Worm (Caenorhabditis elegans) whole organism, L4/young adult: ENCODE measurements around the gene smap-1.
"Not testable (repeated sequence)": the region's sequence is repeated elsewhere in the genome, so short reads cannot be mapped to it uniquely, and the experiment has no call there.

Source experiments
- W03F9.2 ChIP-seq: fragments of 150-350 bp; optimal IDR thresholded peaks from 2 replicates; lab custom pipeline; 2014; ENCODE audit warnings: missing biosample characterization, missing genetic modification characterization
- dao-5 ChIP-seq: sonication (generic microtip); optimal IDR thresholded peaks from 2 replicates; lab custom pipeline; 2016; ENCODE audit warnings: missing genotype, missing genetic modification characterization, moderate library complexity, missing compliant biosample characterization
- him-1 ChIP-seq: sonication (generic microtip); optimal IDR thresholded peaks from 2 replicates; lab custom pipeline; 2016; ENCODE audit warnings: missing genotype, missing genetic modification reagents, missing genetic modification characterization, missing compliant biosample characterization

smap-1 gene

ce11 chrIII:10739455-10739854, at the start of gene smap-1:
Gene smap-1 (minus strand): TSS chrIII:10739792.
- TF ChIP-seq him-1 (tag; lab: Kevin White, UChicago) (no peak), W03F9.2 (tag; lab: Kevin White, UChicago) (no peak), dao-5 (tag; lab: Kevin White, UChicago) (no peak)

ce11 chrIII:10783052-10783451, 43.5 kb upstream of the smap-1 start:
- TF ChIP-seq W03F9.2 (tag; lab: Kevin White, UChicago) (no peak), him-1 (tag; lab: Kevin White, UChicago) (no peak), dao-5 (tag; lab: Kevin White, UChicago) (no peak)

- no peak for TF ChIP-seq him-1 (tag; lab: Kevin White, UChicago)
- TF ChIP-seq W03F9.2 (tag; lab: Kevin White, UChicago), result no peak
- TF ChIP-seq dao-5 (tag; lab: Kevin White, UChicago), result no peak
Observed at ce11 chrIII:10781553-10781952, 42.0 kb upstream of the smap-1 start, which contains the start of gene ptr-19. Gene ptr-19 (plus strand): TSS chrIII:10781853.

ce11 chrIII:10769693-10770092, 30.1 kb upstream of the smap-1 start:
- no peak for TF ChIP-seq him-1 (tag; lab: Kevin White, UChicago)
- TF ChIP-seq dao-5 (tag; lab: Kevin White, UChicago), result no peak
- no peak for TF ChIP-seq W03F9.2 (tag; lab: Kevin White, UChicago)

- no peak for TF ChIP-seq dao-5 (tag; lab: Kevin White, UChicago)
- TF ChIP-seq him-1 (tag; lab: Kevin White, UChicago), result no peak
- no peak for TF ChIP-seq W03F9.2 (tag; lab: Kevin White, UChicago)
Observed at ce11 chrIII:10763032-10763431, 23.4 kb upstream of the smap-1 start, which contains the start of gene dpy-28. Gene dpy-28 (plus strand): TSS chrIII:10763131.

- TF ChIP-seq dao-5 (tag; lab: Kevin White, UChicago) (peak; percentile 89), him-1 (tag; lab: Kevin White, UChicago) (peak; percentile 99), W03F9.2 (tag; lab: Kevin White, UChicago) (peak; percentile 99)
Observed at ce11 chrIII:10759050-10760023, 19.7 kb upstream of the smap-1 start, which contains the start of gene tasp-1. Gene tasp-1 (plus strand): TSS chrIII:10759307.

ce11 chrIII:10758422-10758821, 18.8 kb upstream of the smap-1 start, which contains the start of gene K01G5.10:
Gene K01G5.10 (minus strand): TSS chrIII:10758522.
- TF ChIP-seq him-1 (tag; lab: Kevin White, UChicago) (no peak), dao-5 (tag; lab: Kevin White, UChicago) (no peak), W03F9.2 (tag; lab: Kevin White, UChicago) (no peak)

- TF ChIP-seq W03F9.2 (tag; lab: Kevin White, UChicago) (no peak), dao-5 (tag; lab: Kevin White, UChicago) (no peak), him-1 (tag; lab: Kevin White, UChicago) (no peak)
Observed at ce11 chrIII:10757540-10757939, 17.9 kb upstream of the smap-1 start, which contains the start of gene rnf-113. Gene rnf-113 (minus strand): TSS chrIII:10757640.

ce11 chrIII:10755480-10756066, 16.0 kb upstream of the smap-1 start, which contains the start of gene hpl-2:
Gene hpl-2 (minus strand): TSS chrIII:10755530.
- TF ChIP-seq W03F9.2 (tag; lab: Kevin White, UChicago) (no peak), dao-5 (tag; lab: Kevin White, UChicago) (no peak), him-1 (tag; lab: Kevin White, UChicago) (no peak)

ce11 chrIII:10754379-10754778, 14.8 kb upstream of the smap-1 start:
- TF ChIP-seq dao-5 (tag; lab: Kevin White, UChicago) (no peak), W03F9.2 (tag; lab: Kevin White, UChicago) (no peak), him-1 (tag; lab: Kevin White, UChicago) (no peak)

ce11 chrIII:10750043-10750442, 10.5 kb upstream of the smap-1 start, which contains the start of gene enu-3.6:
Gene enu-3.6 (plus strand): TSS chrIII:10750434.
- not testable (repeated sequence) for TF ChIP-seq W03F9.2, dao-5, him-1 (tag; lab: Kevin White, UChicago)

ce11 chrIII:10747620-10748479, 8.3 kb upstream of the smap-1 start, which contains the start of the genes ran-1 and dkc-1:
Gene ran-1 (minus strand): TSS chrIII:10747728.
Gene dkc-1 (plus strand): TSS chrIII:10748429.
- no peak for TF ChIP-seq him-1 (tag; lab: Kevin White, UChicago)
- no peak for TF ChIP-seq dao-5 (tag; lab: Kevin White, UChicago)
- TF ChIP-seq W03F9.2 (tag; lab: Kevin White, UChicago), result peak; percentile 87
